Worm (Caenorhabditis elegans) whole organism, L2 larva: ENCODE measurements around the gene C26B9.6.

ENCODE experiments used
- aly-2 ChIP-seq: fragments of 150-350 bp; optimal IDR thresholded peaks from 2 replicates; lab custom pipeline; 2014; ENCODE audit warnings: missing biosample characterization, missing genetic modification characterization
- ama-1 ChIP-seq: fragments of 150-350 bp; optimal IDR thresholded peaks from 2 replicates; lab custom pipeline; 2018; ENCODE audit warnings: inconsistent platforms
- ceh-82 ChIP-seq: fragments of 150-350 bp; optimal IDR thresholded peaks from 2 replicates; lab custom pipeline; 2014; ENCODE audit warnings: missing biosample characterization, missing genetic modification characterization
- egl-27 ChIP-seq: sonication (generic microtip); optimal IDR thresholded peaks from 3 replicates; lab custom pipeline; 2017; ENCODE audit warnings: missing biosample characterization, missing genetic modification reagents, missing genetic modification characterization
- lin-13 ChIP-seq: fragments of 150-350 bp; optimal IDR thresholded peaks from 2 replicates; lab custom pipeline; 2014; ENCODE audit warnings: missing biosample characterization, missing genetic modification reagents, missing genetic modification characterization
- nhr-129 ChIP-seq: fragments of 150-350 bp; optimal IDR thresholded peaks from 2 replicates; lab custom pipeline; 2014; ENCODE audit warnings: missing biosample characterization, missing genetic modification characterization
- nhr-23 ChIP-seq: fragments of 150-350 bp; optimal IDR thresholded peaks from 2 replicates; lab custom pipeline; 2014; ENCODE audit warnings: missing biosample characterization, missing genetic modification reagents, missing genetic modification characterization
- ztf-11 ChIP-seq: sonication (generic microtip); optimal IDR thresholded peaks from 2 replicates; lab custom pipeline; 2017; ENCODE audit warnings: missing biosample characterization, missing genetic modification characterization
- ztf-4 ChIP-seq: fragments of 150-350 bp; optimal IDR thresholded peaks from 2 replicates; lab custom pipeline; 2014; ENCODE audit warnings: missing biosample characterization, missing genetic modification characterization

ce11 chrX:5373597-5373996 lies 38.3 kb upstream of the C26B9.6 start:
- TF ChIP-seq nhr-129 (tag; lab: Kevin White, UChicago) (no peak), ztf-11 (tag; lab: Kevin White, UChicago) (no peak), aly-2 (tag; lab: Kevin White, UChicago) (no peak), egl-27 (tag; lab: Kevin White, UChicago) (no peak), ceh-82 (tag; lab: Kevin White, UChicago) (no peak), nhr-23 (tag; lab: Kevin White, UChicago) (no peak), lin-13 (GFP tag; lab: Kevin White, UChicago) (no peak), ztf-4 (tag; lab: Kevin White, UChicago) (no peak), ama-1 (no peak)
